Fruit fly (Drosophila melanogaster) whole organism, embryonic: ENCODE data around the gene Pfdn2.
A peak's percentile ranks its signal among the peaks of the same experiment; 100 is the strongest.

ENCODE experiments used
- Atf3 ChIP-seq: fragments of 200-800 bp; sonication (Bioruptor generic); optimal IDR thresholded peaks from 3 replicates; lab custom pipeline; 2016; ENCODE audit warnings: missing biosample characterization, missing genetic modification characterization
- Atf6 ChIP-seq: fragments of 200-800 bp; sonication (Bioruptor generic); IDR thresholded peaks from 2 replicates; pipeline ENCODE4 v1.3.6; 2022; ENCODE audit warnings: missing biosample characterization, missing genetic modification characterization
- CG10209 ChIP-seq: fragments of 200-800 bp; sonication (Bioruptor generic); optimal IDR thresholded peaks from 3 replicates; lab custom pipeline; 2017; ENCODE audit warnings: missing biosample characterization, mild to moderate bottlenecking, missing genetic modification characterization, missing genetic modification reagents
- CG10543 ChIP-seq: fragments of 200-800 bp; sonication (Bioruptor generic); optimal IDR thresholded peaks from 3 replicates; lab custom pipeline; 2017; ENCODE audit warnings: missing biosample characterization, mild to moderate bottlenecking, missing genetic modification characterization, moderate library complexity
- CG10654 ChIP-seq: fragments of 200-800 bp; sonication (Bioruptor generic); optimal IDR thresholded peaks from 2 replicates; lab custom pipeline; 2016; ENCODE audit warnings: missing biosample characterization, missing genetic modification characterization
- CG12942 ChIP-seq: fragments of 200-800 bp; sonication (Bioruptor generic); optimal IDR thresholded peaks from 3 replicates; lab custom pipeline; 2016; ENCODE audit warnings: missing biosample characterization, missing genetic modification characterization
- CG15073 ChIP-seq: fragments of 200-800 bp; sonication (Bioruptor generic); optimal IDR thresholded peaks from 2 replicates; lab custom pipeline; 2016; ENCODE audit warnings: missing biosample characterization, missing genetic modification characterization
- CG16779 ChIP-seq: fragments of 200-800 bp; sonication (Bioruptor generic); IDR thresholded peaks from 2 replicates; pipeline ENCODE4 v1.3.6; 2022; ENCODE audit warnings: missing biosample characterization, missing genetic modification characterization
- CG30403 ChIP-seq: fragments of 200-800 bp; sonication (Bioruptor generic); optimal IDR thresholded peaks from 3 replicates; lab custom pipeline; 2016; ENCODE audit warnings: missing biosample characterization, missing genetic modification characterization
- CG32532 ChIP-seq: fragments of 200-800 bp; sonication (Bioruptor generic); IDR thresholded peaks from 2 replicates; pipeline ENCODE4 v1.3.6; 2022; ENCODE audit warnings: missing biosample characterization, missing genetic modification characterization
- CG33557 ChIP-seq: fragments of 200-800 bp; sonication (Bioruptor generic); optimal IDR thresholded peaks from 2 replicates; lab custom pipeline; 2019; ENCODE audit warnings: missing biosample characterization, mild to moderate bottlenecking, missing genetic modification characterization, moderate library complexity
- CG34422 ChIP-seq: fragments of 200-800 bp; sonication (Bioruptor generic); IDR thresholded peaks from 3 replicates; pipeline ENCODE4 v1.3.6; 2022; ENCODE audit warnings: missing biosample characterization, missing genetic modification characterization
- CG4282 ChIP-seq: fragments of 200-800 bp; sonication (Bioruptor generic); optimal IDR thresholded peaks from 2 replicates; lab custom pipeline; 2016; ENCODE audit warnings: missing biosample characterization, missing genetic modification characterization
- CG4707 ChIP-seq: fragments of 200-800 bp; sonication (Bioruptor generic); optimal IDR thresholded peaks from 2 replicates; lab custom pipeline; 2018; ENCODE audit warnings: missing biosample characterization, mild to moderate bottlenecking, missing genetic modification characterization, moderate library complexity
- CG4820 ChIP-seq: fragments of 200-800 bp; sonication (Bioruptor generic); optimal IDR thresholded peaks from 3 replicates; lab custom pipeline; 2016; ENCODE audit warnings: missing biosample characterization, missing genetic modification characterization
- CG5245 ChIP-seq: fragments of 200-800 bp; sonication (Bioruptor generic); optimal IDR thresholded peaks from 3 replicates; lab custom pipeline; 2016; ENCODE audit warnings: missing biosample characterization, missing genetic modification characterization
- CG6854 ChIP-seq: fragments of 200-800 bp; sonication (Bioruptor generic); optimal IDR thresholded peaks from 3 replicates; lab custom pipeline; 2017; ENCODE audit warnings: missing biosample characterization, mild to moderate bottlenecking, missing genetic modification characterization
- CG7357 ChIP-seq: fragments of 200-800 bp; sonication (Bioruptor generic); IDR thresholded peaks from 3 replicates; pipeline ENCODE4 v1.3.6; 2022; ENCODE audit warnings: missing biosample characterization, missing genetic modification characterization
- CG7556 ChIP-seq: fragments of 200-800 bp; sonication (Bioruptor generic); optimal IDR thresholded peaks from 2 replicates; lab custom pipeline; 2017; ENCODE audit warnings: missing biosample characterization, mild to moderate bottlenecking, missing genetic modification characterization
- CG8359 ChIP-seq: fragments of 200-800 bp; sonication (Bioruptor generic); optimal IDR thresholded peaks from 2 replicates; lab custom pipeline; 2017; ENCODE audit warnings: missing biosample characterization, mild to moderate bottlenecking, missing genetic modification characterization, borderline replicate concordance
- CG8388 ChIP-seq: fragments of 200-800 bp; sonication (Bioruptor generic); optimal IDR thresholded peaks from 2 replicates; lab custom pipeline; 2019; ENCODE audit warnings: missing biosample characterization, mild to moderate bottlenecking, missing genetic modification characterization, moderate library complexity
- Camta ChIP-seq: fragments of 200-800 bp; sonication (Bioruptor generic); optimal IDR thresholded peaks from 2 replicates; lab custom pipeline; 2016; ENCODE audit warnings: missing biosample characterization, missing genetic modification characterization
- Lpt ChIP-seq: fragments of >200 bp; optimal IDR thresholded peaks from 2 replicates; lab custom pipeline; 2018; ENCODE audit warnings: missing biosample characterization, missing genetic modification characterization
- MTF-1 ChIP-seq: fragments of 200-800 bp; sonication (Bioruptor generic); optimal IDR thresholded peaks from 2 replicates; lab custom pipeline; 2018; ENCODE audit warnings: missing biosample characterization, mild to moderate bottlenecking, missing genetic modification characterization, borderline replicate concordance
- NC2β ChIP-seq: fragments of 200-800 bp; sonication (Bioruptor generic); optimal IDR thresholded peaks from 2 replicates; lab custom pipeline; 2016; ENCODE audit warnings: missing biosample characterization, missing genetic modification characterization
- NfI ChIP-seq: fragments of 200-800 bp; sonication (Bioruptor generic); optimal IDR thresholded peaks from 3 replicates; lab custom pipeline; 2018; ENCODE audit warnings: missing biosample characterization, mild to moderate bottlenecking, missing genetic modification characterization, moderate library complexity
- Opbp ChIP-seq: fragments of 200-800 bp; sonication (Bioruptor generic); IDR thresholded peaks from 3 replicates; pipeline ENCODE4 v1.3.6; 2022; ENCODE audit warnings: missing biosample characterization, missing genetic modification characterization; ENCODE audit not compliant: partially characterized antibody
- Ptx1 ChIP-seq: fragments of 200-800 bp; sonication (Bioruptor generic); IDR thresholded peaks from 2 replicates; pipeline ENCODE4 v1.3.6; 2022; ENCODE audit warnings: missing biosample characterization, missing genetic modification characterization
- Xbp1 ChIP-seq: fragments of 200-800 bp; sonication (Bioruptor generic); optimal IDR thresholded peaks from 3 replicates; lab custom pipeline; 2016; ENCODE audit warnings: missing biosample characterization, mild to moderate bottlenecking, missing genetic modification characterization
- YL-1 ChIP-seq: fragments of 200-800 bp; sonication (Bioruptor generic); optimal IDR thresholded peaks from 3 replicates; lab custom pipeline; 2017; ENCODE audit warnings: missing biosample characterization, mild to moderate bottlenecking, missing genetic modification characterization
- abd-A ChIP-seq: fragments of 200-800 bp; sonication (Bioruptor generic); optimal IDR thresholded peaks from 3 replicates; lab custom pipeline; 2019; ENCODE audit warnings: missing biosample characterization, mild to moderate bottlenecking, missing genetic modification characterization, moderate library complexity
- al ChIP-seq: fragments of 200-800 bp; sonication (Bioruptor generic); IDR thresholded peaks from 2 replicates; pipeline ENCODE4 v1.3.6; 2022; ENCODE audit warnings: missing biosample characterization, missing genetic modification characterization
- btn ChIP-seq: fragments of 200-800 bp; sonication (Bioruptor generic); optimal IDR thresholded peaks from 2 replicates; lab custom pipeline; 2016; ENCODE audit warnings: missing biosample characterization, missing genetic modification characterization
- ewg ChIP-seq: fragments of 200-800 bp; sonication (Bioruptor generic); optimal IDR thresholded peaks from 3 replicates; lab custom pipeline; 2017; ENCODE audit warnings: mild to moderate bottlenecking, missing biosample characterization, missing genetic modification reagents, missing genetic modification characterization
- fru ChIP-seq: fragments of >200 bp; optimal IDR thresholded peaks from 2 replicates; lab custom pipeline; 2017
- gt ChIP-seq: fragments of 200-800 bp; sonication (Bioruptor generic); IDR thresholded peaks from 2 replicates; pipeline ENCODE4 v1.3.6; 2022; ENCODE audit warnings: missing biosample characterization, missing genetic modification characterization
- kah ChIP-seq: fragments of 200-800 bp; sonication (Bioruptor generic); optimal IDR thresholded peaks from 2 replicates; lab custom pipeline; 2018; ENCODE audit warnings: missing biosample characterization, mild to moderate bottlenecking, missing genetic modification characterization
- lov ChIP-seq, 2 experiments: fragments of 200-800 bp in 1 of 2; fragments of >200 bp in 1 of 2; sonication (Bioruptor generic) in 1 of 2; IDR thresholded peaks in 1 of 2; optimal IDR thresholded peaks in 1 of 2; 2 replicates in 1 of 2; 3 replicates in 1 of 2; pipeline versions ENCODE4 v1.3.6 to Lab custom; 2017 to 2022; ENCODE audit warnings: missing biosample characterization in 1 of 2, missing genetic modification characterization in 1 of 2
- luna ChIP-seq: fragments of 200-800 bp; sonication (Bioruptor generic); optimal IDR thresholded peaks from 2 replicates; lab custom pipeline; 2016; ENCODE audit warnings: missing biosample characterization, missing genetic modification characterization
- mam ChIP-seq: fragments of 200-800 bp; sonication (Bioruptor generic); optimal IDR thresholded peaks from 3 replicates; lab custom pipeline; 2016; ENCODE audit warnings: missing biosample characterization, missing genetic modification characterization
- nerfin-1 ChIP-seq: fragments of 200-800 bp; sonication (Bioruptor generic); optimal IDR thresholded peaks from 3 replicates; lab custom pipeline; 2019; ENCODE audit warnings: missing biosample characterization, mild to moderate bottlenecking, missing genetic modification characterization, moderate library complexity
- pan ChIP-seq, 4 experiments: fragments of >200 bp in 3 of 4; fragments of 200-800 bp in 1 of 4; sonication (Bioruptor generic) in 1 of 4; optimal IDR thresholded peaks in 3 of 4; IDR thresholded peaks in 1 of 4; 2 replicates each; pipeline versions ENCODE4 v1.3.6 to Lab custom; 2017 to 2022; ENCODE audit warnings: missing biosample characterization in 2 of 4, missing genetic modification characterization in 2 of 4, mixed read lengths in 1 of 4
- repo ChIP-seq: fragments of 200-800 bp; sonication (Bioruptor generic); optimal IDR thresholded peaks from 2 replicates; lab custom pipeline; 2016; ENCODE audit warnings: missing biosample characterization, missing genetic modification characterization
- slbo ChIP-seq: fragments of 200-800 bp; sonication (Bioruptor generic); IDR thresholded peaks from 2 replicates; pipeline ENCODE4 v1.3.6; 2022; ENCODE audit warnings: missing biosample characterization, missing genetic modification characterization
- sna ChIP-seq: fragments of 200-800 bp; sonication (Bioruptor generic); IDR thresholded peaks from 2 replicates; pipeline ENCODE4 v1.3.6; 2022; ENCODE audit warnings: missing biosample characterization, missing genetic modification characterization; ENCODE audit not compliant: partially characterized antibody
- tio ChIP-seq: fragments of 200-800 bp; sonication (Bioruptor generic); optimal IDR thresholded peaks from 2 replicates; lab custom pipeline; 2017; ENCODE audit warnings: missing biosample characterization, missing genetic modification characterization, inconsistent platforms
- toy ChIP-seq: fragments of 200-800 bp; sonication (Bioruptor generic); IDR thresholded peaks from 2 replicates; pipeline ENCODE4 v1.3.6; 2022; ENCODE audit warnings: missing biosample characterization, missing genetic modification characterization
- tup ChIP-seq: fragments of 200-800 bp; sonication (Bioruptor generic); optimal IDR thresholded peaks from 2 replicates; lab custom pipeline; 2016; ENCODE audit warnings: missing biosample characterization, mild to moderate bottlenecking, missing genetic modification characterization, moderate library complexity
- vnd ChIP-seq: fragments of 200-800 bp; sonication (Bioruptor generic); IDR thresholded peaks from 3 replicates; pipeline ENCODE4 v1.3.6; 2022; ENCODE audit warnings: missing biosample characterization, missing genetic modification characterization; ENCODE audit not compliant: partially characterized antibody

The Pfdn2 gene

dm6 chr3L:11096195-11096908, 22.2 kb upstream of the Pfdn2 start, which contains the start of the genes CG46439, Iyd and CG33947 (continued):
- TF ChIP-seq btn: no peak
- no peak for TF ChIP-seq tio (GFP tag; lab: Kevin White, UChicago)
- TF ChIP-seq CG4282 (GFP tag; lab: Kevin White, UChicago): no peak
- no peak for TF ChIP-seq Opbp (GFP tag; lab: Robert Waterston, UW)
- no peak for TF ChIP-seq Ptx1 (GFP tag; lab: Robert Waterston, UW)
- TF ChIP-seq CG33557 (GFP tag; lab: Kevin White, UChicago): no peak
- no peak; the same call in 2 of the 3 replicates for TF ChIP-seq CG34422
- no peak for TF ChIP-seq CG5245 (GFP tag; lab: Kevin White, UChicago)
- TF ChIP-seq CG8359 (GFP tag; lab: Kevin White, UChicago): no peak
- peak; percentile 25 for TF ChIP-seq CG10543 (GFP tag; lab: Kevin White, UChicago)
- no peak for TF ChIP-seq pan (optimal IDR thresholded peaks at IDR 0.05; lab: Kevin White, UChicago)
- no peak for TF ChIP-seq pan (GFP tag; optimal IDR thresholded peaks at IDR 0.05 in 1 of 2, IDR thresholded peaks at IDR 0.05 in 1 of 2)
- TF ChIP-seq MTF-1: no peak
- TF ChIP-seq Camta: no peak
- TF ChIP-seq repo (GFP tag; lab: Kevin White, UChicago): no peak
- TF ChIP-seq CG10654 (GFP tag; lab: Kevin White, UChicago): no peak
- peak; percentile 42; the same call in 1 of the 2 replicates for TF ChIP-seq CG32532 (GFP tag; lab: Robert Waterston, UW)
- TF ChIP-seq nerfin-1 (tag; lab: Kevin White, UChicago): no peak
- TF ChIP-seq al (GFP tag; lab: Robert Waterston, UW): no peak
- no peak for TF ChIP-seq vnd (GFP tag; lab: Robert Waterston, UW)
- no peak for TF ChIP-seq CG16779 (GFP tag; lab: Robert Waterston, UW)
- no peak for TF ChIP-seq lov (optimal IDR thresholded peaks at IDR 0.05; lab: Kevin White, UChicago)
- TF ChIP-seq lov (GFP tag; IDR thresholded peaks at IDR 0.05; lab: Robert Waterston, UW): no peak
- TF ChIP-seq NC2β (GFP tag; lab: Kevin White, UChicago): peak; percentile 26
- no peak for TF ChIP-seq CG8388
- no peak for TF ChIP-seq YL-1 (GFP tag; lab: Kevin White, UChicago)
- no peak for TF ChIP-seq luna
- no peak for TF ChIP-seq slbo (GFP tag; lab: Robert Waterston, UW)
- no peak for TF ChIP-seq ewg (GFP tag; lab: Kevin White, UChicago)
- TF ChIP-seq sna (GFP tag; lab: Robert Waterston, UW): peak; percentile 54
- peak; percentile 24 for TF ChIP-seq CG7556 (GFP tag; lab: Kevin White, UChicago)
- TF ChIP-seq abd-A (tag; lab: Kevin White, UChicago): peak; percentile 38
- TF ChIP-seq Atf6 (GFP tag; lab: Robert Waterston, UW): peak; percentile 56
- TF ChIP-seq Xbp1 (GFP tag; lab: Kevin White, UChicago): no peak
- TF ChIP-seq Atf3 (GFP tag; lab: Kevin White, UChicago): no peak
- no peak for TF ChIP-seq toy (GFP tag; lab: Robert Waterston, UW)
- TF ChIP-seq mam (GFP tag; lab: Kevin White, UChicago): no peak
- TF ChIP-seq CG15073 (GFP tag; lab: Kevin White, UChicago): no peak
- TF ChIP-seq CG7357 (GFP tag; lab: Robert Waterston, UW): no peak
- TF ChIP-seq gt (GFP tag; lab: Robert Waterston, UW): no peak
- no peak for TF ChIP-seq CG12942 (GFP tag; lab: Kevin White, UChicago)
- TF ChIP-seq CG4820 (GFP tag; lab: Kevin White, UChicago): no peak
- TF ChIP-seq tup (GFP tag; lab: Kevin White, UChicago): no peak
- TF ChIP-seq CG6854 (GFP tag; lab: Kevin White, UChicago): no peak
- TF ChIP-seq fru (lab: Kevin White, UChicago): no peak
- TF ChIP-seq CG30403: no peak
- no peak for TF ChIP-seq CG4707 (GFP tag; lab: Kevin White, UChicago)
- TF ChIP-seq kah (GFP tag; lab: Kevin White, UChicago): no peak
- peak; percentile 26 for TF ChIP-seq NfI (GFP tag; lab: Kevin White, UChicago)
- TF ChIP-seq CG10209 (GFP tag; lab: Kevin White, UChicago): peak; percentile 19
- no peak for TF ChIP-seq Lpt
